Fruit fly (Drosophila melanogaster) whole organism, wandering third instar larva: Measurements from ENCODE around the gene CG3407.

Experiments used
- Abd-B ChIP-seq: fragments of >200 bp; optimal IDR thresholded peaks from 2 replicates; lab custom pipeline; 2017; ENCODE audit warnings: missing biosample characterization, missing genetic modification characterization
- CG32264 ChIP-seq: fragments of 200-800 bp; sonication (Bioruptor generic); optimal IDR thresholded peaks from 2 replicates; lab custom pipeline; 2016; ENCODE audit warnings: missing biosample characterization, missing genetic modification characterization
- CG9705 ChIP-seq: fragments of 200-800 bp; sonication (Bioruptor generic); optimal IDR thresholded peaks from 2 replicates; lab custom pipeline; 2018; ENCODE audit warnings: missing biosample characterization, mild to moderate bottlenecking, missing genetic modification characterization
- CrebA ChIP-seq: fragments of 200-800 bp; sonication (Bioruptor generic); optimal IDR thresholded peaks from 2 replicates; lab custom pipeline; 2016; ENCODE audit warnings: missing biosample characterization, mild to moderate bottlenecking, missing genetic modification characterization, borderline replicate concordance
- Dfd ChIP-seq: fragments of >200 bp; optimal IDR thresholded peaks from 2 replicates; lab custom pipeline; 2017; ENCODE audit warnings: missing biosample characterization, missing genetic modification characterization
- Dif ChIP-seq: fragments of 200-275, 200-300 bp; sonication (Bioruptor generic); optimal IDR thresholded peaks from 2 replicates; lab custom pipeline; 2018; ENCODE audit warnings: missing biosample characterization, missing genetic modification characterization; ENCODE audit not compliant: partially characterized antibody
- GATAd ChIP-seq: sonication (Bioruptor generic); optimal IDR thresholded peaks from 2 replicates; lab custom pipeline; 2016; ENCODE audit warnings: missing biosample characterization, missing genetic modification characterization
- HLH106 ChIP-seq: fragments of 200-800 bp; optimal IDR thresholded peaks from 3 replicates; lab custom pipeline; 2019; ENCODE audit warnings: missing biosample characterization, mild to moderate bottlenecking, missing genetic modification characterization, moderate library complexity
- Hnf4 ChIP-seq: fragments of 200-800 bp; sonication (Bioruptor generic); optimal IDR thresholded peaks from 2 replicates; lab custom pipeline; 2016; ENCODE audit warnings: missing biosample characterization, mild to moderate bottlenecking, missing genetic modification characterization
- Hr78 ChIP-seq: fragments of >200 bp; optimal IDR thresholded peaks from 2 replicates; lab custom pipeline; 2017; ENCODE audit warnings: missing biosample characterization, missing genetic modification characterization
- Hr83 ChIP-seq: fragments of 200-300 bp; sonication (Bioruptor generic); optimal IDR thresholded peaks from 2 replicates; lab custom pipeline; 2016; ENCODE audit warnings: missing biosample characterization, mild to moderate bottlenecking, missing genetic modification characterization, moderate library complexity; ENCODE audit not compliant: poor library complexity, severe bottlenecking
- Jra ChIP-seq: sonication (Bioruptor generic); optimal IDR thresholded peaks from 2 replicates; lab custom pipeline; 2016; ENCODE audit warnings: missing biosample characterization, missing genetic modification characterization
- Mio ChIP-seq: sonication (Bioruptor generic); optimal IDR thresholded peaks from 2 replicates; lab custom pipeline; 2016; ENCODE audit warnings: missing biosample characterization, missing genetic modification characterization
- Myc ChIP-seq: fragments of >200 bp; optimal IDR thresholded peaks from 2 replicates; lab custom pipeline; 2017
- N ChIP-seq: fragments of >200 bp; optimal IDR thresholded peaks from 2 replicates; lab custom pipeline; 2018; ENCODE audit warnings: missing biosample characterization, missing external identifiers, missing genetic modification characterization
- OdsH ChIP-seq: fragments of 200-800 bp; sonication (Bioruptor generic); optimal IDR thresholded peaks from 2 replicates; lab custom pipeline; 2016; ENCODE audit warnings: missing biosample characterization, mild to moderate bottlenecking, missing genetic modification characterization
- Rel ChIP-seq, 2 experiments: fragments of 200-800 bp; sonication (Bioruptor generic) in 1 of 2; optimal IDR thresholded peaks; 2 replicates in 1 of 2; 3 replicates in 1 of 2; lab custom pipeline; 2016 to 2019; ENCODE audit warnings: mild to moderate bottlenecking in 2 of 2, missing biosample characterization in 2 of 2, missing genetic modification characterization in 2 of 2, moderate library complexity in 1 of 2
- Sp1 ChIP-seq: fragments of 200-800 bp; sonication (Bioruptor generic); optimal IDR thresholded peaks from 3 replicates; lab custom pipeline; 2019; ENCODE audit warnings: missing biosample characterization, mild to moderate bottlenecking, missing genetic modification characterization, moderate library complexity
- Vsx2 ChIP-seq: fragments of 200-300, 225-300 bp; sonication (Bioruptor generic); optimal IDR thresholded peaks from 2 replicates; lab custom pipeline; 2018; ENCODE audit warnings: missing biosample characterization, missing genetic modification characterization; ENCODE audit not compliant: partially characterized antibody
- br ChIP-seq: fragments of 200-800 bp; sonication (Bioruptor generic); optimal IDR thresholded peaks from 2 replicates; lab custom pipeline; 2016; ENCODE audit warnings: missing biosample characterization, missing genetic modification characterization
- brk ChIP-seq: fragments of 200-800 bp; sonication (Bioruptor generic); optimal IDR thresholded peaks from 2 replicates; lab custom pipeline; 2016; ENCODE audit warnings: missing biosample characterization, mild to moderate bottlenecking, missing genetic modification characterization
- dl ChIP-seq, 2 experiments: fragments of 175-275, 200-275 bp in 1 of 2; fragments of 200-275 bp in 1 of 2; sonication (Bioruptor generic); optimal IDR thresholded peaks; lab custom pipeline; 2018; ENCODE audit warnings: mild to moderate bottlenecking in 2 of 2, missing biosample characterization in 2 of 2, missing genetic modification characterization in 2 of 2, moderate library complexity in 2 of 2; ENCODE audit not compliant: partially characterized antibody in 2 of 2, insufficient read depth in 1 of 2
- dmrt93B ChIP-seq: fragments of 200-800 bp; sonication (Bioruptor generic); optimal IDR thresholded peaks from 2 replicates; lab custom pipeline; 2018; ENCODE audit warnings: missing biosample characterization, mild to moderate bottlenecking, missing genetic modification characterization
- dsf ChIP-seq: sonication (Bioruptor generic); optimal IDR thresholded peaks from 2 replicates; lab custom pipeline; 2016; ENCODE audit warnings: missing biosample characterization, missing genetic modification characterization, borderline replicate concordance
- ey ChIP-seq: fragments of 200-800 bp; sonication (Bioruptor generic); optimal IDR thresholded peaks from 2 replicates; lab custom pipeline; 2016; ENCODE audit warnings: missing biosample characterization, missing genetic modification characterization
- foxo ChIP-seq, 2 experiments: fragments of 200-800 bp; sonication (Bioruptor generic); optimal IDR thresholded peaks; 2 replicates in 1 of 2; 3 replicates in 1 of 2; lab custom pipeline; 2016 to 2017; ENCODE audit warnings: missing biosample characterization in 2 of 2, missing genetic modification characterization in 2 of 2
- fru ChIP-seq: fragments of 200-800 bp; sonication (Bioruptor generic); optimal IDR thresholded peaks from 3 replicates; lab custom pipeline; 2016; ENCODE audit warnings: missing biosample characterization, mild to moderate bottlenecking, missing genetic modification characterization
- h ChIP-seq: fragments of 200-800 bp; sonication (Bioruptor generic); optimal IDR thresholded peaks from 3 replicates; lab custom pipeline; 2016; ENCODE audit warnings: missing biosample characterization, mild to moderate bottlenecking, missing genetic modification characterization
- jim ChIP-seq: fragments of 175-275, 200-325 bp; sonication (Bioruptor generic); optimal IDR thresholded peaks from 2 replicates; lab custom pipeline; 2016; ENCODE audit warnings: missing biosample characterization, mild to moderate bottlenecking, missing genetic modification characterization
- lola ChIP-seq: fragments of >200 bp; optimal IDR thresholded peaks from 2 replicates; lab custom pipeline; 2017; ENCODE audit warnings: missing biosample characterization, missing genetic modification characterization
- pan ChIP-seq: fragments of >200 bp; optimal IDR thresholded peaks from 2 replicates; lab custom pipeline; 2017
- psq ChIP-seq: fragments of 200-800 bp; sonication (Bioruptor generic); optimal IDR thresholded peaks from 3 replicates; lab custom pipeline; 2017; ENCODE audit warnings: missing biosample characterization, mild to moderate bottlenecking, missing genetic modification characterization, moderate library complexity
- rgr ChIP-seq: fragments of 200-800 bp; sonication (Bioruptor generic); optimal IDR thresholded peaks from 3 replicates; lab custom pipeline; 2016; ENCODE audit warnings: missing biosample characterization, mild to moderate bottlenecking, missing genetic modification characterization
- sage ChIP-seq: fragments of 200-800 bp; sonication (Bioruptor generic); optimal IDR thresholded peaks from 2 replicates; lab custom pipeline; 2016; ENCODE audit warnings: missing biosample characterization, mild to moderate bottlenecking, missing genetic modification characterization
- sv ChIP-seq: fragments of 200-800 bp; sonication (Bioruptor generic); optimal IDR thresholded peaks from 3 replicates; lab custom pipeline; 2016; ENCODE audit warnings: missing biosample characterization, missing genetic modification characterization
- tai ChIP-seq: sonication (Bioruptor generic); optimal IDR thresholded peaks from 2 replicates; lab custom pipeline; 2016; ENCODE audit warnings: missing biosample characterization, missing genetic modification characterization
- usp ChIP-seq: fragments of >200 bp; optimal IDR thresholded peaks from 2 replicates; lab custom pipeline; 2017; ENCODE audit warnings: missing biosample characterization, missing genetic modification characterization
- woc ChIP-seq: sonication (Bioruptor generic); optimal IDR thresholded peaks from 2 replicates; lab custom pipeline; 2016; ENCODE audit warnings: missing biosample characterization, mild to moderate bottlenecking, missing genetic modification characterization

CG3407 gene

DNA sequence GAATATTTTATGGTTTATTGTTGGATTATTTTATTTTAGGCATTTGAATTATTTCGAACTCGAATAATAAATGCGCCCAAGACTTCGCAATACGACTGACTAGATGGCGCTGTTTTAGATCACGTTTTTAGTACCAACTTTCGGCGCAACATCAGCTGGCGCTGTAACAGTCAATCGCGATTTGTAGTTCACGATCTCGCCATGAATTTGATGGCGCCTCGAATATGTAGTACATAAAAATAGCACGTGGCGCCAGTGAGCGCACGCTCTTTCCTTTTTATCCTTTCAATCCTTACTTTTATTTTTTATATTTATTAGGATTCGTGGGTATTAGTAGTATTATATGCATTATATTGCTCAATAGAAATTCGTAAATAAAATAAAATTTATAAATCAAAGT, 27.0 kb downstream of the CG3407 start (continued):
- TF ChIP-seq CrebA (GFP tag; lab: Kevin White, UChicago) (no peak), HLH106 (tag; lab: Kevin White, UChicago) (peak; percentile 63)

DNA sequence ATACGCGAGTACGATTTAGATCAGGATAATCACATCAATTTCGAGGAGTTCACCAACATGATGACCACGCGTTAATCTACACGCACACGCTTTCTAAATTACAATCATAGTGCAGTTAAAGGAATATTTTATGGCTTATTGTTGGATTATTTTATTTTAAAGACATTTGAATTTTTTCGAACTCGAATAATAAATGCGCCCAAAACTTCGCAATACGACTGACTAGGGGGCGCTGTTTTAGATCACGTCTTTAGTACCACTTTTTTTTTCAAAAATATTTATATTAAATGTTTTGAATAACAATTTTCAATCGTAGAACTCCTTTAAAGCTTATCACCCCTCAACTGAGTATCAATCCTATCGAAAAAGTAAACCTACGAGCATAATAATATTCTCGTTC, 27.8 kb downstream of the CG3407 start:
- TF ChIP-seq dl (GFP tag; optimal IDR thresholded peaks at IDR 0.05; lab: Kevin White, UChicago; ENCODE audit: insufficient read depth in 1 of 2, partially characterized antibody in 2 of 2) (no peak), Mio (GFP tag; lab: Kevin White, UChicago) (no peak), CG32264 (no peak), Myc (lab: Kevin White, UChicago) (peak; percentile 48), Abd-B (GFP tag; lab: Kevin White, UChicago) (no peak), CrebA (GFP tag; lab: Kevin White, UChicago) (no peak), Rel (GFP tag; optimal IDR thresholded peaks at IDR 0.05; lab: Kevin White, UChicago) (no peak), Rel (tag; optimal IDR thresholded peaks at IDR 0.05; lab: Kevin White, UChicago) (no peak)
- TF ChIP-seq, all 38 proteins: peak for 1

DNA sequence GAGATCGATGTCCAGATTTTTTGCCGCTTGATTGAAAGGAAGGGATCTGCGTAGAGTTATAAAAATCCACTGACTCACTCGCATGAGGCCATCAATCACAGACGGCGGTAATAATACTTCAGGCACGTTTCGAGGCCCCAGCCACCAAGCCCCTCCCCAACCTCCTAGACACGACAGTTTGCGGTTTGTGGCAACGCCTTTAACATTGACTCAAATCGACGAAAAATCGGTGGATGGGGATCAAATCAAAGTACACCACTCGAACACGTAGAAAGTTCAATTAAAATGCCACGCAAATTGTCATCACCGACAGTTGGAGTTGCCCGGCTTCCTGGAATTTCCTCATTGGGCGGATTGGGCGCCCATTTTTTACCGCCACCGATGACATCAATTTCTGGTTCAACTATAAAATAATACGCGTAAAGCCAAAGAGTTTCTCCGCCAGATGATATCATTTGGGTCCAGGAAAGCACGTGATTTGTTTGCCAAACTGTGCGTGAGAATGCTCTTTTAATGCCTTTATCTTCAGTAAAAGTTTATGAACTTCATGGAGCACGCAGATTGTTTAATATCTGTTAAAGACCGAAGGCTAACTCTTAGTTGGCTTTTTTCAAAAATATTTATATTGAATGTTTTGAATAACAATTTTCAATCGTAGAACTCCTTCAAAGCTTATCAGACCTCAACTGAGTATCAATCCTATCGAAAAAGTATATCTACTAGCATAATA, 28.8 kb downstream of the CG3407 start, which contains the start of gene CG31960:
CG31960 (plus strand) TSS at position 680 of the 730 bp plus-strand sequence.
- no peak for TF ChIP-seq brk
- TF ChIP-seq jim (GFP tag; lab: Kevin White, UChicago), result no peak
- no peak for TF ChIP-seq pan (lab: Kevin White, UChicago)
- TF ChIP-seq Rel (GFP tag; optimal IDR thresholded peaks at IDR 0.05; lab: Kevin White, UChicago), result no peak
- no peak for TF ChIP-seq Rel (tag; optimal IDR thresholded peaks at IDR 0.05; lab: Kevin White, UChicago)
- no peak for TF ChIP-seq dmrt93B
- no peak for TF ChIP-seq Mio (GFP tag; lab: Kevin White, UChicago)
- no peak for TF ChIP-seq Hr83
- no peak for TF ChIP-seq Sp1 (GFP tag; lab: Kevin White, UChicago)
- TF ChIP-seq h (GFP tag; lab: Kevin White, UChicago), result no peak
- TF ChIP-seq psq (GFP tag; lab: Kevin White, UChicago), result no peak
- TF ChIP-seq HLH106 (tag; lab: Kevin White, UChicago), result no peak

DNA sequence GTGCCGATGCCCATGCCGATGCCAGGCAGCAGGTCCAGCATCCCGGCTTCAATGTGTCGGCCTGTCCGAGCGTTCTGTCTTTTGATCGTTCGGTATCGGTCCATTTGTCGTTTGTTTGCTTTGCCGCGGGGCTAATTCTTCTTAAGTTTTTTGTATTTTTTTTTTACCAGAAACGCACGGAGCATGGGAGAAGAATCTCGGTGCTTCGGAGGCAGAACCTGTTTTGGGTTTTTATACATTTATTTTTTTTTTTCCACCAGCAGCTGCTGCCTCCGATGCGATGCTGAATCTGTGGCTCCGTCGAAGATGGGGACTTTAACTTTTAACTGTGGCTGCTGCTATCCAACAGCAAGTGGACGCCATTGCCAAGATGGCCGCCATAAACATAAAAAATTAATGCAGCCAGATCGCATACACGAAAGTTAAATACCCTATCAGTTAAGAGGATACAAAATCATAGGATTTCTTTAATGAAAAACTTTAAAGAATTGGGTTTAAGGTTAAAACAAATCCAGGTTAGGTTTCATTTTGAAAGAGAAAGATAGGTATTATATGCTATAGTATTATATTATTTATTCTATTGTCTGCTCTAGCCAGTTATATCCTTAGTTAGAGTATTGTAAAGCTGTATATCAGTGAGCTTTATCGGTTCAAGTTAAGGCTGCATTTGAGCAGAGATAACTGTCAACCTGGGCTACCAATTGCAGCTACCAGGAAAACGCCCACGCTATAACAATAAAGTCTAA, 31.9 kb downstream of the CG3407 start:
- no peak for TF ChIP-seq jim (GFP tag; lab: Kevin White, UChicago)
- no peak for TF ChIP-seq N (GFP tag; lab: Kevin White, UChicago)
- TF ChIP-seq Rel (GFP tag; optimal IDR thresholded peaks at IDR 0.05; lab: Kevin White, UChicago), result peak; percentile 6
- TF ChIP-seq Rel (tag; optimal IDR thresholded peaks at IDR 0.05; lab: Kevin White, UChicago), result peak; percentile 49
- no peak for TF ChIP-seq pan (lab: Kevin White, UChicago)
- TF ChIP-seq psq (GFP tag; lab: Kevin White, UChicago), result peak; percentile 69
- peak; percentile 58 for TF ChIP-seq ey
- TF ChIP-seq Jra (GFP tag; lab: Kevin White, UChicago), result no peak
- peak; percentile 59 for TF ChIP-seq woc
- TF ChIP-seq Dfd (GFP tag; lab: Kevin White, UChicago), result no peak
- no peak for TF ChIP-seq CG32264
- TF ChIP-seq br, result peak; percentile 61
- peak; percentile 83 for TF ChIP-seq OdsH (GFP tag; lab: Kevin White, UChicago)
- no peak for TF ChIP-seq Mio (GFP tag; lab: Kevin White, UChicago)
- peak in 1 of 2 experiments; percentile 66 for TF ChIP-seq foxo (GFP tag; optimal IDR thresholded peaks at IDR 0.05; lab: Kevin White, UChicago)
- TF ChIP-seq h (GFP tag; lab: Kevin White, UChicago), result peak; percentile 62
- peak; percentile 31 for TF ChIP-seq Vsx2 (GFP tag; lab: Kevin White, UChicago)
- TF ChIP-seq dsf (GFP tag; lab: Kevin White, UChicago), result no peak
- peak; percentile 8 for TF ChIP-seq dmrt93B
- TF ChIP-seq Hnf4 (GFP tag; lab: Kevin White, UChicago), result peak; percentile 58
- peak; percentile 50 for TF ChIP-seq rgr
- peak in 1 of 2 experiments; percentile 34 for TF ChIP-seq dl (GFP tag; optimal IDR thresholded peaks at IDR 0.05; lab: Kevin White, UChicago; ENCODE audit: insufficient read depth in 1 of 2, partially characterized antibody in 2 of 2)
- TF ChIP-seq Myc (lab: Kevin White, UChicago), result no peak
- no peak for TF ChIP-seq Dif (GFP tag; lab: Kevin White, UChicago)
- TF ChIP-seq Hr83, result no peak
- no peak for TF ChIP-seq sv
- no peak for TF ChIP-seq lola (GFP tag; lab: Kevin White, UChicago)
- no peak for TF ChIP-seq Hr78
- TF ChIP-seq CrebA (GFP tag; lab: Kevin White, UChicago), result peak; percentile 74
- TF ChIP-seq GATAd, result no peak
- peak; percentile 27 for TF ChIP-seq CG9705 (GFP tag; lab: Kevin White, UChicago)
- peak; percentile 62 for TF ChIP-seq fru (GFP tag; lab: Kevin White, UChicago)
- no peak for TF ChIP-seq sage (GFP tag; lab: Kevin White, UChicago)
- no peak for TF ChIP-seq usp (GFP tag; lab: Kevin White, UChicago)
- no peak for TF ChIP-seq Abd-B (GFP tag; lab: Kevin White, UChicago)
- TF ChIP-seq tai, result peak; percentile 3
